Worm (Caenorhabditis elegans): ENCODE data around the gene ucp-4.

Gene ucp-4

ce11 chrV:9340318-9340717 lies 6.2 kb downstream of the ucp-4 start (continued):
- TF ChIP-seq fkh-3 (tag; optimal IDR thresholded peaks at IDR 0.05) (no peak), ztf-3 (GFP tag; optimal IDR thresholded peaks at IDR 0.05) (no peak), lin-54 (GFP tag; optimal IDR thresholded peaks at IDR 0.05) (no peak), egl-44 (GFP tag; IDR thresholded peaks at IDR 0.05) (peak; percentile 72; the same call in 1 of the 2 replicates), mcd-1 (GFP tag; IDR thresholded peaks at IDR 0.05) (peak; percentile 49; the same call in 1 of the 2 replicates), xnd-1 (tag; optimal IDR thresholded peaks at IDR 0.05) (no peak), cebp-1 (GFP tag; IDR thresholded peaks at IDR 0.05) (peak; percentile 70), cebp-1 (tag; optimal IDR thresholded peaks at IDR 0.05) (peak; percentile 62), ccch-3 (GFP tag; optimal IDR thresholded peaks at IDR 0.05) (no peak), madf-10 (tag; optimal IDR thresholded peaks at IDR 0.05) (no peak), T26A5.8 (tag; optimal IDR thresholded peaks at IDR 0.05) (no peak), egl-18 (GFP tag; IDR thresholded peaks at IDR 0.05) (no peak), B0336.3 (GFP tag; IDR thresholded peaks at IDR 0.05) (peak; percentile 52), ceh-91 (GFP tag; IDR thresholded peaks at IDR 0.05) (peak; percentile 59; the same call in 1 of the 2 replicates), F57A8.1 (GFP tag; optimal IDR thresholded peaks at IDR 0.05) (no peak), ztf-18 (tag; optimal IDR thresholded peaks at IDR 0.05) (no peak), gei-17 (GFP tag; optimal IDR thresholded peaks at IDR 0.05) (no peak), let-607 (tag; optimal IDR thresholded peaks at IDR 0.05) (no peak), Y53F4B.3 (GFP tag; IDR thresholded peaks at IDR 0.05) (peak; percentile 36; the same call in 1 of the 2 replicates), somi-1 (GFP tag; optimal IDR thresholded peaks at IDR 0.05) (no peak), him-1 (tag; optimal IDR thresholded peaks at IDR 0.05) (no peak), hlh-26 (GFP tag; conservative IDR thresholded peaks at IDR 0.05) (no peak), F39B2.1 (GFP tag; IDR thresholded peaks at IDR 0.05) (peak; percentile 50; the same call in 1 of the 2 replicates), lin-35 (GFP tag; optimal IDR thresholded peaks at IDR 0.05) (peak in 1 of 3 experiments; percentile 49), nhr-27 (tag; optimal IDR thresholded peaks at IDR 0.05) (no peak), die-1 (tag; optimal IDR thresholded peaks at IDR 0.05) (no peak), lag-1 (GFP tag; IDR thresholded peaks at IDR 0.05) (no peak), ztf-28 (GFP tag; IDR thresholded peaks at IDR 0.05) (peak; percentile 28; the same call in 1 of the 2 replicates), attf-5 (GFP tag; optimal IDR thresholded peaks at IDR 0.05) (no peak), aptf-2 (GFP tag; conservative IDR thresholded peaks at IDR 0.05) (0 out of 2 replicates have a peak, but pooled peaks have one; percentile 27), hmg-1.2 (GFP tag; IDR thresholded peaks at IDR 0.05) (peak; percentile 62), Y56A3A.18 (GFP tag; IDR thresholded peaks at IDR 0.05) (peak; percentile 94), pbrm-1 (GFP tag; IDR thresholded peaks at IDR 0.05) (peak; percentile 80), sptf-2 (GFP tag; optimal IDR thresholded peaks at IDR 0.05) (no peak), C06A6.2 (GFP tag; conservative IDR thresholded peaks at IDR 0.05) (peak; percentile 80), attf-6 (GFP tag; IDR thresholded peaks at IDR 0.05) (0 out of 2 replicates have a peak, but pooled peaks have one; percentile 42), zim-3 (tag; optimal IDR thresholded peaks at IDR 0.05) (no peak), rcor-1 (GFP tag; IDR thresholded peaks at IDR 0.05) (no peak; the same call in 1 of the 2 replicates), F52B5.7 (tag; optimal IDR thresholded peaks at IDR 0.05) (no peak), dpl-1 (GFP tag; optimal IDR thresholded peaks at IDR 0.05) (no peak), nhr-179 (tag; optimal IDR thresholded peaks at IDR 0.05) (no peak), F55B11.4 (tag; optimal IDR thresholded peaks at IDR 0.05; ENCODE audit: borderline replicate concordance, insufficient read depth) (no peak), ama-1 (optimal IDR thresholded peaks at IDR 0.05) (no peak), ama-1 (GFP tag; optimal IDR thresholded peaks at IDR 0.05) (no peak), rec-8 (tag; optimal IDR thresholded peaks at IDR 0.05) (no peak), aptf-3 (GFP tag; IDR thresholded peaks at IDR 0.05) (0 out of 2 replicates have a peak, but pooled peaks have one; percentile 11), akir-1 (GFP tag; optimal IDR thresholded peaks at IDR 0.05) (no peak), nhr-120 (GFP tag; IDR thresholded peaks at IDR 0.05) (0 out of 2 replicates have a peak, but pooled peaks have one; percentile 43), hmg-20 (GFP tag; IDR thresholded peaks at IDR 0.05) (0 out of 2 replicates have a peak, but pooled peaks have one; percentile 54)

Measured in whole organism, young adult.